Fruit fly (Drosophila melanogaster): ENCODE results near the gene CG6833.

The CG6833 gene

DNA sequence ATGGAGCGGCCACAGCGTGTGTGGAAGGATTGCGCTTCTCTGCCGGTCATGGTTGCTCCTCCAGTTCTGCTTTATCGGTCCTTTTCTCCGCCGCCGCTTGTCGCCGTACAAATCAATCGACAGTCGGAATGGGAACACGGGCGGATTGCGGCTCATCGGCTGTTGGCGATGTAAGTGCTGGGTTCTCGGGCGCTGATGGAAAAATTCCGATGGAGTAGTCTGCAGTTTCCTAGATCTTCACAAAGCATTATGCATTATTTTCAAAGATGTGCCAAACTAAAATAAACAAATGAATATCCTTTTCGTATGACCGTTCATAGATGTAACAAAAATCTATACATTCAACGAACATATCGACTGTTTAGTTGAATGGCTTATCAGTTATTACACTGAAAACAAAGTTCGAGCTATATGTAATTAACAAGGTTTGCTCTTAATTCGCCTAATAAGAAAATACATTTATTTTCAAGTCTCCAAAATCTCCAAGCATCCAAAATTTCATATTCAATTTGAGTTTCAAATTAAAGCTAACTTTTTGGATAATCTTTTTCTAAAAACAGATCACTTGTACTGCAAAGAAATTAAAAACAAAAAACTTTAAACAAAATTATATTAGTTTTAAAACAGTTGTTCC, 1.3 kb upstream of the CG6833 start, which contains the start of gene Neurl4 (continued):
- TF ChIP-seq CG17802 (tag; optimal IDR thresholded peaks at IDR 0.05) (peak; percentile 36), CG12299 (tag; optimal IDR thresholded peaks at IDR 0.05) (peak; percentile 1), C15 (GFP tag; IDR thresholded peaks at IDR 0.05) (no peak), Hr39 (optimal IDR thresholded peaks at IDR 0.05) (no peak), CG13296 (GFP tag; optimal IDR thresholded peaks at IDR 0.05) (no peak), CG31388 (GFP tag; optimal IDR thresholded peaks at IDR 0.05) (no peak), Usf (GFP tag; optimal IDR thresholded peaks at IDR 0.05) (peak; percentile 23), gem (tag; optimal IDR thresholded peaks at IDR 0.05) (no peak), grn (GFP tag; optimal IDR thresholded peaks at IDR 0.05) (no peak), br (optimal IDR thresholded peaks at IDR 0.05) (no peak), lmd (GFP tag; IDR thresholded peaks at IDR 0.05) (peak; percentile 70), p53 (GFP tag; optimal IDR thresholded peaks at IDR 0.05) (no peak), tx (GFP tag; optimal IDR thresholded peaks at IDR 0.05) (peak; percentile 60), CG10654 (GFP tag; optimal IDR thresholded peaks at IDR 0.05) (peak; percentile 42), CG15601 (tag; optimal IDR thresholded peaks at IDR 0.05) (peak; percentile 93), CG8290 (GFP tag; optimal IDR thresholded peaks at IDR 0.05) (no peak), CG8290 (tag; optimal IDR thresholded peaks at IDR 0.05) (no peak), klu (GFP tag; IDR thresholded peaks at IDR 0.05) (no peak), Hmr (GFP tag; optimal IDR thresholded peaks at IDR 0.05) (no peak), CG14050 (GFP tag; IDR thresholded peaks at IDR 0.05) (peak; percentile 66; the same call in 2 of the 3 replicates), ase (GFP tag; IDR thresholded peaks at IDR 0.05) (peak; percentile 69; the same call in 2 of the 3 replicates), yki (optimal IDR thresholded peaks at IDR 0.05) (no peak), Bdp1 (GFP tag; optimal IDR thresholded peaks at IDR 0.05) (no peak), Myb (GFP tag; optimal IDR thresholded peaks at IDR 0.05) (peak; percentile 62), CG32532 (GFP tag; IDR thresholded peaks at IDR 0.05) (peak; percentile 57; the same call in 1 of the 2 replicates), CG31441 (GFP tag; IDR thresholded peaks at IDR 0.05) (peak; percentile 90), CG3065 (GFP tag; optimal IDR thresholded peaks at IDR 0.05) (peak; percentile 31), lov (optimal IDR thresholded peaks at IDR 0.05) (no peak), lov (GFP tag; IDR thresholded peaks at IDR 0.05) (no peak), Gsc (GFP tag; IDR thresholded peaks at IDR 0.05) (no peak), CG4854 (GFP tag; optimal IDR thresholded peaks at IDR 0.05) (no peak), zfh2 (GFP tag; optimal IDR thresholded peaks at IDR 0.05) (peak; percentile 29), CG2202 (tag; optimal IDR thresholded peaks at IDR 0.05) (peak; percentile 43), CG9609 (GFP tag; optimal IDR thresholded peaks at IDR 0.05) (peak; percentile 67), CG3995 (GFP tag; optimal IDR thresholded peaks at IDR 0.05) (peak; percentile 72), CG6854 (GFP tag; optimal IDR thresholded peaks at IDR 0.05) (no peak), sd (tag; optimal IDR thresholded peaks at IDR 0.05) (no peak), trem (tag; optimal IDR thresholded peaks at IDR 0.05) (peak; percentile 76), slp2 (GFP tag; optimal IDR thresholded peaks at IDR 0.05) (peak; percentile 19), CG3281 (GFP tag; optimal IDR thresholded peaks at IDR 0.05) (no peak), CG8924 (tag; optimal IDR thresholded peaks at IDR 0.05) (peak; percentile 81), kah (GFP tag; optimal IDR thresholded peaks at IDR 0.05) (peak; percentile 31), CG14014 (GFP tag; IDR thresholded peaks at IDR 0.05) (peak; percentile 54; the same call in 1 of the 2 replicates), kay (GFP tag; optimal IDR thresholded peaks at IDR 0.05) (peak; percentile 2), jumu (GFP tag; optimal IDR thresholded peaks at IDR 0.05) (peak; percentile 55), hbn (GFP tag; IDR thresholded peaks at IDR 0.05; ENCODE audit: partially characterized antibody) (no peak), CG14441 (GFP tag; IDR thresholded peaks at IDR 0.05) (peak; percentile 49), ara (GFP tag; IDR thresholded peaks at IDR 0.05) (no peak), H2.0 (GFP tag; IDR thresholded peaks at IDR 0.05) (peak; percentile 83), CG1233 (GFP tag; optimal IDR thresholded peaks at IDR 0.05) (peak; percentile 78), CG7372 (GFP tag; IDR thresholded peaks at IDR 0.05) (0 out of 2 replicates have a peak, but pooled peaks have one; percentile 8), stwl (tag; optimal IDR thresholded peaks at IDR 0.05) (peak; percentile 28), CG6689 (GFP tag; IDR thresholded peaks at IDR 0.05) (peak; percentile 59)

Data from whole organism, embryonic.